Worm (Caenorhabditis elegans): ENCODE measurements around the gene ZK1010.12.

The ZK1010.12 gene

DNA sequence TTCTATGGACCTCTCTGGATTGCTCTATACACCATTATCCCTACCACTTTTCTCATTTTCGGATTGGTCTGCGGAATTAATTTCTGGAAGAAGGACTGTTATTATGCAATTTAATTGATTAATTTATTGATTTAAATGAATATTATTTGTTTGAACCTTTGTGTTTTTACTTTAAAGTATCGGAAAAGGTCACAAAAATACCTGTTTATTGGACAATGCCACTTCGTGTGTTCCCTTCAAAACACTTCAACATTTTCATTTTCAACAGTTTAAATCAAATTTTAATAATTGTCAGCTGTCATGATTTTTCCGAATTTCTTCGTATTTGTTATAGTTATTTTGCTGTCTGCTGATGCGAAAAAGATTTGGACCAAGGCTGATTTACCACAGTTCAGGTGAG, at the start of gene ZK1010.12:
ZK1010.12 (plus strand) TSS at position 301 of the 400 bp plus-strand sequence.
- TF ChIP-seq unc-62 (GFP tag; optimal IDR thresholded peaks at IDR 0.05 in 1 of 2): peak in 1 of 2 experiments; percentile 60
- TF ChIP-seq unc-62 (tag; optimal IDR thresholded peaks at IDR 0.05): no peak
- no peak for TF ChIP-seq R02D3.7 (tag; optimal IDR thresholded peaks at IDR 0.05)

DNA sequence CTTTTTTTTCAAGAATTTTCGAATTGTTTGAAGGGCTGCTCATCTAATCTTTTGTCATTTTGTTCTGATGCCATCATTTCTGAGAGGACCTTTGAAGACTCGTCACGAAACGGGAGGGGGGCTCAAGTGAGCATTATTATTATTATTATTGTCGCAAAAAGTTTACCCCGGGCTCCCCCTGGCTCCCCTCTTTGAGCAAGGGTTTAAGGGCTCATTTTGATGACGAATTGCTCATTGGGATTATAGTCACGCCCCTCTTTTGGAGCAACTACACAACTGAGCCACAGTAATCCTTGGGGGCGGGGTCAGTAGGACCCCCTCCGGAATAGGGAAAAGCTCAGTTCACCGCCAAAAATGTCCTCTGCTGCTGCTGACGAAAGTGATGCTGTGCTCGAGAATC, 48.8 kb upstream of the ZK1010.12 start, which contains the start of gene unc-25:
unc-25 (plus strand) TSS at position 345 of the 400 bp plus-strand sequence.
- peak; percentile 32 for TF ChIP-seq rbr-2 (tag; optimal IDR thresholded peaks at IDR 0.05)
- TF ChIP-seq tra-1 (GFP tag; IDR thresholded peaks at IDR 0.05): no peak
- TF ChIP-seq lin-15B (tag; optimal IDR thresholded peaks at IDR 0.05): no peak
- peak; percentile 42 for TF ChIP-seq fkh-10 (GFP tag; optimal IDR thresholded peaks at IDR 0.05)
- no peak for TF ChIP-seq madf-9 (GFP tag; conservative IDR thresholded peaks at IDR 0.05)
- TF ChIP-seq aha-1 (tag): peak; percentile 79
- peak; percentile 39; the same call in 1 of the 2 replicates for TF ChIP-seq ceh-20 (GFP tag; IDR thresholded peaks at IDR 0.05)
- 0 out of 2 replicates have a peak, but pooled peaks have one; percentile 23 for TF ChIP-seq mdt-29 (GFP tag; IDR thresholded peaks at IDR 0.05)
- TF ChIP-seq hlh-11 (tag; optimal IDR thresholded peaks at IDR 0.05): peak; percentile 3
- peak; percentile 39; the same call in 1 of the 2 replicates for TF ChIP-seq set-16 (GFP tag; IDR thresholded peaks at IDR 0.05)
- no peak for TF ChIP-seq skn-1 (tag; optimal IDR thresholded peaks at IDR 0.05)
- TF ChIP-seq pha-4 (GFP tag; IDR thresholded peaks at IDR 0.05): peak; percentile 49; the same call in 1 of the 2 replicates
- no peak for TF ChIP-seq pha-4 (tag; optimal IDR thresholded peaks at IDR 0.05)
- TF ChIP-seq lir-3 (tag; optimal IDR thresholded peaks at IDR 0.05): no peak
- no peak for TF ChIP-seq spr-1 (tag; optimal IDR thresholded peaks at IDR 0.05)
- no peak for TF ChIP-seq F10B5.3 (tag; optimal IDR thresholded peaks at IDR 0.05)
- TF ChIP-seq cey-2 (tag; optimal IDR thresholded peaks at IDR 0.05; ENCODE audit: borderline replicate concordance, insufficient read depth): no peak
- peak; percentile 7 for TF ChIP-seq dve-1 (tag; optimal IDR thresholded peaks at IDR 0.05; ENCODE audit: insufficient read depth)
- TF ChIP-seq egl-43 (GFP tag; IDR thresholded peaks at IDR 0.05): 0 out of 2 replicates have a peak, but pooled peaks have one; percentile 9
- TF ChIP-seq lin-38 (GFP tag; IDR thresholded peaks at IDR 0.05): peak; percentile 30; the same call in 1 of the 2 replicates
- TF ChIP-seq Y105C5A.15 (GFP tag; IDR thresholded peaks at IDR 0.05): no peak
- TF ChIP-seq lsy-2 (tag; optimal IDR thresholded peaks at IDR 0.05): peak in 1 of 2 experiments; percentile 14
- no peak for TF ChIP-seq egl-27 (tag; optimal IDR thresholded peaks at IDR 0.05)
- peak; percentile 6 for TF ChIP-seq gei-8 (GFP tag; optimal IDR thresholded peaks at IDR 0.05)

DNA sequence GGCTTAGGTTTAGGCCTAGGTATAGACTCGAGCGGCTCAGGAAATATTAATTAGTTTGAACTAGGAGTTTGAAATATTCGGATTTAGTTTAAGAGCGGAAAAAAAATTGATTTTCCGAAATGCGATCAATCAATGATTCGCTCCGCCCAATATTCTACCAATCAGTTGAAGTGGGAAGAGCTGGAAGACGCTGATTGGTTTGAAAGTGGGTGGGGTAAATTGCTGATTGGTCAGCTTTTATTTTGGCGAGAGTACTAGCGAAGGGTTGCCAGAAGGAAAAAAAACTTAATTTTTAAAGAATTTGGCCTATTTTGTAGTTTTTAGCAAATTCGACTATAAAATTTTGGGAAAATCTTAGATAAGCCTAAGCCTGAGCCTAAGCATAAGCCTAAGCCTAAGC, 47.0 kb upstream of the ZK1010.12 start:
- TF ChIP-seq zip-11 (GFP tag; IDR thresholded peaks at IDR 0.05) (no peak), nhr-42 (GFP tag; IDR thresholded peaks at IDR 0.05) (no peak), mdt-29 (GFP tag; IDR thresholded peaks at IDR 0.05) (no peak), tag-97 (GFP tag; IDR thresholded peaks at IDR 0.05) (no peak), nhr-6 (tag; optimal IDR thresholded peaks at IDR 0.05) (no peak), zip-2 (tag; optimal IDR thresholded peaks at IDR 0.05) (no peak)

DNA sequence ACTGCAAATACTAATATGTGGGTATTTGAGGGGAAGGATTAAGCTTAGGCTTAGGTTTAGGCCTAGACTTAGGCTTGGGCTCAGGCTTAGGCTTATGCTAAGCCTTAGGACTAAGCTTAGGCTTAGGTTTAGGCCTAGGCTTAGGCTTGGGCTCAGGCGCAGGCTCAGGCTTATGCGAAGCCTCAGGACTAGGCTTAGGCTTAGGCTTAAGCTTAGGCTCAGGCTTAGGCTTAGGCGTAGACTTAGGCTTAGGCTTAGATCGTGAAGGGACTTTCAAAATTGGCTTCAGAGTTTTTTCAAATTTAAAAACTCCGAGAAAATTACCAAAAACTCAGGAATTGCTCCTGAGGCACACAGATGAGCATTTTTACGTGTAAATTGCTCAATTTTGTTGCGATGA, 46.0 kb upstream of the ZK1010.12 start:
- no peak for TF ChIP-seq daf-19 (GFP tag; conservative IDR thresholded peaks at IDR 0.05)
- TF ChIP-seq fos-1 (tag; optimal IDR thresholded peaks at IDR 0.05): no peak
- peak; percentile 38; the same call in 1 of the 2 replicates for TF ChIP-seq ceh-20 (GFP tag; IDR thresholded peaks at IDR 0.05)
- TF ChIP-seq hmg-1.1 (GFP tag; IDR thresholded peaks at IDR 0.05): 0 out of 2 replicates have a peak, but pooled peaks have one; percentile 17
